Worm (Caenorhabditis elegans): Measurements from ENCODE around the gene Y46H3C.5.
"Not testable (repeated sequence)": the region's sequence is repeated elsewhere in the genome, so short reads cannot be mapped to it uniquely, and the experiment has no call there.

DNA sequence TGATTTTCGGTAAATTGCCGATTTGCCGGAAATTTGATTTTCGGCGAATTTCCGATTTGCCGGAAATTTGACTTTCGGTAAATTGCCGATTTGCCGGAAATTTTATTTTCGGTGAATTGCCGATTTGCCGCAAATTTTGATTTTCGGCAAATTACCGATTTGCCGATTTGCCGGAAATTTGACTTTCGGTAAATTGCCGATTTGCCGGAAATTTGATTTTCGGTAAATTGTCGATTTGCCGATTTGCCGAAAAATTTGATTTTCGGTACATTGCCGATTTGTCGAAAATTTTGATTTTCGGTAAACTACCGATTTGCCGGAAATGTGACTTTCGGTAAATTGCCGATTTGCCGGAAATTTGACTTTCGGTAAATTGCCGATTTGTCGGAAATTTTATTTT, 21.5 kb upstream of the Y46H3C.5 start:
- TF ChIP-seq nhr-232 (tag; optimal IDR thresholded peaks at IDR 0.05); ceh-34 (tag; optimal IDR thresholded peaks at IDR 0.05); fkh-10 (GFP tag; optimal IDR thresholded peaks at IDR 0.05); K02D7.2 (tag; optimal IDR thresholded peaks at IDR 0.05); hlh-30 (tag; optimal IDR thresholded peaks at IDR 0.05; ENCODE audit: insufficient read depth): not testable (repeated sequence)
